Fruit fly (Drosophila melanogaster) whole organism, pupa: Measurements from ENCODE around the gene hh.

Experiments
- CG10348 ChIP-seq: fragments of 200-800 bp; sonication (Bioruptor generic); IDR thresholded peaks from 2 replicates; pipeline ENCODE4 v1.3.6; 2022; ENCODE audit warnings: missing biosample characterization, missing genetic modification characterization
- CG13204 ChIP-seq: fragments of 200-800 bp; sonication (Bioruptor generic); optimal IDR thresholded peaks from 2 replicates; lab custom pipeline; 2018; ENCODE audit warnings: missing biosample characterization, mild to moderate bottlenecking, missing genetic modification characterization, moderate library complexity
- CG14655 ChIP-seq: fragments of 200-800 bp; sonication (Bioruptor generic); optimal IDR thresholded peaks from 3 replicates; lab custom pipeline; 2017; ENCODE audit warnings: mild to moderate bottlenecking, missing biosample characterization, missing genetic modification reagents, missing genetic modification characterization
- CG15710 ChIP-seq: fragments of 200-800 bp; sonication (Bioruptor generic); optimal IDR thresholded peaks from 2 replicates; lab custom pipeline; 2018; ENCODE audit warnings: missing biosample characterization, mild to moderate bottlenecking, missing genetic modification characterization, moderate library complexity
- CG17806 ChIP-seq: fragments of 200-800 bp; sonication (Bioruptor generic); optimal IDR thresholded peaks from 2 replicates; lab custom pipeline; 2018; ENCODE audit warnings: missing biosample characterization, mild to moderate bottlenecking, missing genetic modification characterization, moderate library complexity
- CG32121 ChIP-seq: fragments of 200-800 bp; sonication (Bioruptor generic); IDR thresholded peaks from 2 replicates; pipeline ENCODE4 v1.3.6; 2022; ENCODE audit warnings: missing biosample characterization, missing genetic modification characterization
- CG34367 ChIP-seq: fragments of 200-800 bp; sonication (Bioruptor generic); optimal IDR thresholded peaks from 2 replicates; lab custom pipeline; 2018; ENCODE audit warnings: missing biosample characterization, mild to moderate bottlenecking, missing genetic modification characterization
- CG4496 ChIP-seq: fragments of 200-800 bp; sonication (Bioruptor generic); IDR thresholded peaks from 3 replicates; pipeline ENCODE4 v1.3.6; 2022; ENCODE audit warnings: missing biosample characterization, missing genetic modification characterization
- CG8159 ChIP-seq: fragments of 200-800 bp; sonication (Bioruptor generic); optimal IDR thresholded peaks from 3 replicates; lab custom pipeline; 2018; ENCODE audit warnings: missing biosample characterization, mild to moderate bottlenecking, missing genetic modification characterization, moderate library complexity
- CG8301 ChIP-seq: fragments of 200-800 bp; sonication (Bioruptor generic); optimal IDR thresholded peaks from 2 replicates; lab custom pipeline; 2018; ENCODE audit warnings: missing biosample characterization, mild to moderate bottlenecking, missing genetic modification characterization
- CG9948 ChIP-seq: fragments of 200-800 bp; sonication (Bioruptor generic); optimal IDR thresholded peaks from 2 replicates; lab custom pipeline; 2018; ENCODE audit warnings: missing biosample characterization, mild to moderate bottlenecking, missing genetic modification characterization, moderate library complexity
- D1 ChIP-seq: fragments of 200-800 bp; sonication (Bioruptor generic); optimal IDR thresholded peaks from 2 replicates; lab custom pipeline; 2018; ENCODE audit warnings: missing biosample characterization, mild to moderate bottlenecking, missing genetic modification characterization, moderate library complexity
- EcR ChIP-seq: fragments of 200-800 bp; sonication (Bioruptor generic); optimal IDR thresholded peaks from 3 replicates; lab custom pipeline; 2019; ENCODE audit warnings: missing biosample characterization, missing genetic modification characterization, mild to moderate bottlenecking, moderate library complexity, missing genetic modification reagents
- Ets98B ChIP-seq: fragments of 200-800 bp; sonication (Bioruptor generic); IDR thresholded peaks from 2 replicates; pipeline ENCODE4 v1.3.6; 2022; ENCODE audit warnings: missing biosample characterization, missing genetic modification characterization
- Pif1A ChIP-seq: fragments of 200-800 bp; sonication (Bioruptor generic); optimal IDR thresholded peaks from 3 replicates; lab custom pipeline; 2016; ENCODE audit warnings: missing biosample characterization, missing genetic modification characterization
- Pif1B ChIP-seq: fragments of 200-800 bp; sonication (Bioruptor generic); optimal IDR thresholded peaks from 3 replicates; lab custom pipeline; 2016; ENCODE audit warnings: missing biosample characterization, missing genetic modification characterization
- Snoo ChIP-seq: fragments of 200-800 bp; sonication (Bioruptor generic); optimal IDR thresholded peaks from 3 replicates; lab custom pipeline; 2017; ENCODE audit warnings: missing biosample characterization, mild to moderate bottlenecking, missing genetic modification characterization, inconsistent platforms
- fd96Ca ChIP-seq: fragments of 200-800 bp; sonication (Bioruptor generic); IDR thresholded peaks from 3 replicates; pipeline ENCODE4 v1.3.6; 2022; ENCODE audit warnings: missing biosample characterization, missing genetic modification characterization
- gl ChIP-seq: fragments of 200-800 bp; sonication (Bioruptor generic); optimal IDR thresholded peaks from 2 replicates; lab custom pipeline; 2018; ENCODE audit warnings: missing biosample characterization, mild to moderate bottlenecking, missing genetic modification characterization
- rn ChIP-seq: fragments of 200-800 bp; sonication (Bioruptor generic); IDR thresholded peaks from 2 replicates; pipeline ENCODE4 v1.3.6; 2022; ENCODE audit warnings: missing biosample characterization, missing genetic modification characterization

Gene hh

DNA sequence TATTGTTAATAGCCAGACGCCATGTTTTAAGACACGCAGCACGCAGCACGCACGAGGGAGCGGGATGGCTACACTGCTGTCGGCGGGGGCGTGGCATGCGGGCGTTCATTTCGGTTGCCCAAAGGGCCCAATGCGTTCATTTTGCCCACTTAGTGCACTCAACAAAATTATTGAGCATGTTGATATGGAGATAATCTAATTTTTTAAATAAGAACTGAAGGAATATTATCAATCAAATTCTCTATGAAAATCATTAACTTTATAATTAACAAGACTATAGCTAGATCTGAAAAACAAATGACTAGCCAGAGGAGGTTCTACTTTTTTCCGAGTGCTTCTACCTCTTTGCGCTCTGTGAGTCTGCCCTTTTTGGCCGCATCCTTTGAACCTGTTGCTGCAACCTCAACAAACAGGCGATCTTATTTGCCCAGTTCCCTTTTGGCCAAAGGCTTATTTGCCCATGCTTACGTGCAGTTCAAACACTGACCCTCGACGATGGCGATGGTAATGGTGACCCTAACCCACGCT lies 8.3 kb downstream of the hh start:
- TF ChIP-seq rn (GFP tag; lab: Robert Waterston, UW) (no peak), Snoo (tag; lab: Kevin White, UChicago) (peak; percentile 2)

DNA sequence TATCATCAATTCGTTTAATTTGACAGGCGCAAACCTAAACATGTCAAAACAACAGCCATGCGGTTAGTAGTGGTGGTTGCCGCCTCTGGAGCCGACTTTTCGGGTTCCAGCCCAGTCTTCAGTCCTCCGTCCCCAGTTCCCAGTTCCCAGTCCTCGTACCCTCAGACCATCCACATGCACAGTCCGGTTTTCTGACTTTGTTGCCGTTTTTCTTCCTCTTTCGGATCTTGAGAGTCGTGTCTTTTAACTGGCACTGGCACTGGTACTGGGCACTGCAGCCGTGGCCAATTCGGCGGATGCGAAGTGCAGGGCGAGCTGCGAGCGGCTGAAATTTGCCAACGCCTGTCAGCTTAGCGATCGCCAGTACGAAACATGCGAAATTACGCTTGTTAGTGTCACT lies 9.4 kb downstream of the hh start:
- TF ChIP-seq EcR (GFP tag; lab: Kevin White, UChicago): no peak
- no peak for TF ChIP-seq CG9948 (tag; lab: Kevin White, UChicago)
- no peak for TF ChIP-seq Snoo (tag; lab: Kevin White, UChicago)
- no peak for TF ChIP-seq Pif1A (GFP tag; lab: Kevin White, UChicago)
- TF ChIP-seq CG13204: no peak
- TF ChIP-seq Ets98B: no peak
- no peak for TF ChIP-seq D1 (tag; lab: Kevin White, UChicago)
- no peak for TF ChIP-seq rn (GFP tag; lab: Robert Waterston, UW)
- no peak for TF ChIP-seq CG8301 (tag; lab: Kevin White, UChicago)
- no peak for TF ChIP-seq CG4496 (GFP tag; lab: Robert Waterston, UW)
- TF ChIP-seq CG32121 (GFP tag; lab: Robert Waterston, UW): no peak
- TF ChIP-seq Pif1B (GFP tag; lab: Kevin White, UChicago): no peak
- TF ChIP-seq CG34367: no peak
- TF ChIP-seq CG8159 (tag; lab: Kevin White, UChicago): no peak
- no peak for TF ChIP-seq CG15710 (tag; lab: Kevin White, UChicago)
- TF ChIP-seq gl (tag; lab: Kevin White, UChicago): no peak

DNA sequence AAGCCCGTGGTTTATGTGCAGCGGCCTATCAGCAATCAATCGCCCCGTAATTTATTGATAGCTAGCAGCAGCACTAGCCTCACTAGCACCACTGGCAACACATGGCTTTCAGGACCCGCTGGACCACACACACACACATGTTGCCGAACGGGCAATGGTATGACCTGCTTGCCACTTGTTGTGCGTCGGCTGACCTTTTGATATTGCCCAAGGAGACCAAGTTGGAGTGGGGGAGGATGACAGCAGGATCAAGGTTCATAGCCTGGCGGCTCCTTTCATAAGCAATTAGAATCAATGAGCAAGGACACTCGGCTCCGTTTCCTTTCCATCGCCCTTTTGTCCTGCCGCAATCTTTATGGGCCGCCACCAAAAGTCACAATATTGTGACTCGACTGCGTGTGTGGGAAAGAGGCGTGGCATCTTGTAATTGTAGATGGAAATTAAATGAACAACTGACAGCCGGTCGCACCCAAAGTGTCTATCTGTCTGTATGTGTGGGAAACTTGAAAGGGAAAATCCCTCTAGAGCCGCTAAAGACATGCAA lies 10.3 kb downstream of the hh start:
- TF ChIP-seq CG17806 (tag; lab: Kevin White, UChicago) (no peak), EcR (GFP tag; lab: Kevin White, UChicago) (no peak), gl (tag; lab: Kevin White, UChicago) (no peak), CG8301 (tag; lab: Kevin White, UChicago) (no peak), CG32121 (GFP tag; lab: Robert Waterston, UW) (no peak), Ets98B (no peak), CG13204 (no peak), CG10348 (GFP tag; lab: Robert Waterston, UW) (no peak), CG4496 (GFP tag; lab: Robert Waterston, UW) (no peak), CG8159 (tag; lab: Kevin White, UChicago) (no peak), CG9948 (tag; lab: Kevin White, UChicago) (no peak)

DNA sequence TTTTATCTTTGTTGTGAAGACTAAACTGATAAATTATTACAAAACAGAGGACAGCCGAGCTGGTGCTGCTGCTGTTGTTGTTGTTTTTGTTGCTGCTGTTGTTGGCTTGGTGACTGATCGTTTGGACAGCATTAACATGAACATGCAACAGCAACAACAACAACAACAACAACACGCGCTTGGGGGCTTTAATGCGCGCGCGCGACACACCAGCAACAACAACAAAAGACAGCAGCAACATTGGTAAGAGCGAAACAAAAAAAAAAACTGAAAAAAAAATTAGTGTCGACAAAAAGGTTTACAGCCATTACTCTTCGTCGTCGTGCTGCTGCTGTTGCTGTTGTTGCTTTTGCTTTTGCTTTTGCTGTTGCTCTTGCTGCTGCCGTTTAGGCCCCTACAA lies 10.8 kb downstream of the hh start:
- no peak for TF ChIP-seq Pif1B (GFP tag; lab: Kevin White, UChicago)
- 0 out of 3 replicates have a peak, but pooled peaks have one; percentile 8 for TF ChIP-seq fd96Ca (GFP tag; lab: Robert Waterston, UW)

DNA sequence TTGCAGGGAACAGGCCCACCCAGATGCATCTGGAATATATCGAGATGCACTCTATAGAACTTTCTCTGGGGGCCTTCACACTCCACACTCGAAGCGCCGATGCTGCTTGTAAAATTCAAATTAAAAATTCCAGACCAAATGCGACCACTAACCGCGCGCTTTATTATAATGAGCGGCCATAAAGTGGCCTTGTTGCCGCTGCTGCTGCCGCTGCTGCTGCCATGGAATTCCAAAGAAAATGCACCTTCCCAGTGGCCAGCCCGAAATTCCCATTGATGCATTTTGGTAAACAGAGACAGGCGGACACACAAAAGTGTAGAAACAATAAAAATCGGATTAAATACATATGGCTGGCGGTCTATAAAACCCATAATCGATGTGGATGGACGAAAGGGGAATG lies 11.5 kb downstream of the hh start:
- TF ChIP-seq CG8159 (tag; lab: Kevin White, UChicago) (no peak), CG13204 (no peak), CG9948 (tag; lab: Kevin White, UChicago) (no peak), CG15710 (tag; lab: Kevin White, UChicago) (no peak), CG32121 (GFP tag; lab: Robert Waterston, UW) (no peak), CG14655 (GFP tag; lab: Kevin White, UChicago) (no peak), Ets98B (no peak), Pif1A (GFP tag; lab: Kevin White, UChicago) (no peak), CG17806 (tag; lab: Kevin White, UChicago) (no peak), fd96Ca (GFP tag; lab: Robert Waterston, UW) (no peak), Pif1B (GFP tag; lab: Kevin White, UChicago) (no peak), rn (GFP tag; lab: Robert Waterston, UW) (no peak), Snoo (tag; lab: Kevin White, UChicago) (no peak), D1 (tag; lab: Kevin White, UChicago) (no peak)

DNA sequence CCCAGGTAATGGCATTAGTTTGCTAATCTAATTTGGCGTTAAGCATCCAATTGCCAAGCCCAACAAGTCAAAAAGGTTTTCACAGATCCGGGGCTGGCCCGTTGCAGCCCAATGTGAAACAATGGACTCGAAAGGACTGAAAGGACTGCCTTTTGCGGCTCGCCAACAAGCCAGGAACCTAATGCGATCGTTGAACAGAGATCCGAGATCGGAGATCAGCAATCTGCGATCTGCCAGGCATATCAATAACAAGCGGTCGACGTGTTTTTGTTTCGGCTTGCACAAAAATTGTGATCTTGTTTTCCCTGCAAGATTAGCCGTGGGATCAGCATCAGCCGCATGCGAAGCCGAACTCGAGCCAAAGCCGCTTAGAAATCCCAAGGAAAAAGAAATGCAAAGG lies 12.1 kb downstream of the hh start:
- TF ChIP-seq D1 (tag; lab: Kevin White, UChicago) (no peak), Pif1A (GFP tag; lab: Kevin White, UChicago) (no peak), CG10348 (GFP tag; lab: Robert Waterston, UW) (no peak), CG14655 (GFP tag; lab: Kevin White, UChicago) (no peak), gl (tag; lab: Kevin White, UChicago) (no peak), CG4496 (GFP tag; lab: Robert Waterston, UW) (no peak), fd96Ca (GFP tag; lab: Robert Waterston, UW) (no peak), Ets98B (no peak), CG8301 (tag; lab: Kevin White, UChicago) (no peak), EcR (GFP tag; lab: Kevin White, UChicago) (no peak), Snoo (tag; lab: Kevin White, UChicago) (no peak), CG13204 (no peak)

DNA sequence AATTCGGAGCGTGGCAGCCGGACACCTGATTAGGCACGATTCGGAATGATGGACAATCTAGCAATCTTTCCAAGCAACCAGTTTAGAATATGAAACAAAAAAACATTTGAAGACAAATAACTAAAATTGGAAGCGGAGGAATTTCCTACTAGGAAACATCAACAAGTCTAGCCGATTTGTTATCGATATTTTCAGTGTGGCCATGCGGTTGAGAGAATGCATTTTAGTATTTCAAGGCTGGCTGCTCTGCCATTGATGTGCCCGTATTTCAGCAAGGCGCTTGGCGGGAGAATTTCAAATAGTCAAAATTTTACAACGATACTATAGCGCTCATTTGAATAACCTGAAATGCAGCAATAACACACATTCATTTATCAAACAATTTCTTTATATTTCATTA lies 13.9 kb downstream of the hh start, which contains the start of gene CG31457:
Gene CG31457, minus strand, starts transcription at position 186 of the 400 bp plus-strand sequence.
- TF ChIP-seq rn (GFP tag; lab: Robert Waterston, UW) (no peak), Pif1B (GFP tag; lab: Kevin White, UChicago) (no peak), CG8159 (tag; lab: Kevin White, UChicago) (no peak), CG17806 (tag; lab: Kevin White, UChicago) (no peak), CG4496 (GFP tag; lab: Robert Waterston, UW) (no peak), Snoo (tag; lab: Kevin White, UChicago) (no peak), Pif1A (GFP tag; lab: Kevin White, UChicago) (no peak), CG34367 (no peak), CG10348 (GFP tag; lab: Robert Waterston, UW) (no peak), CG15710 (tag; lab: Kevin White, UChicago) (no peak), CG14655 (GFP tag; lab: Kevin White, UChicago) (no peak), CG8301 (tag; lab: Kevin White, UChicago) (no peak), Ets98B (no peak), CG9948 (tag; lab: Kevin White, UChicago) (no peak)
- TF ChIP-seq, all 21 proteins: peak for 0
